Fruit fly (Drosophila melanogaster) whole organism, embryonic: Measurements from ENCODE around the gene CG17625.

Source experiments
- Bdp1 ChIP-seq: fragments of 200-800 bp; sonication (Bioruptor generic); optimal IDR thresholded peaks from 3 replicates; lab custom pipeline; 2016; ENCODE audit warnings: missing biosample characterization, missing genetic modification characterization
- CG11695 ChIP-seq: fragments of 200-800 bp; sonication (Bioruptor generic); IDR thresholded peaks from 3 replicates; pipeline ENCODE4 v1.3.6; 2022; ENCODE audit warnings: missing biosample characterization, missing genetic modification characterization
- CG11723 ChIP-seq: fragments of 200-800 bp; sonication (Bioruptor generic); optimal IDR thresholded peaks from 2 replicates; lab custom pipeline; 2017; ENCODE audit warnings: missing biosample characterization, mild to moderate bottlenecking, missing genetic modification characterization
- CG12071 ChIP-seq: fragments of 200-800 bp; sonication (Bioruptor generic); optimal IDR thresholded peaks from 3 replicates; lab custom pipeline; 2018; ENCODE audit warnings: missing biosample characterization, mild to moderate bottlenecking, missing genetic modification characterization
- CG13775 ChIP-seq: fragments of 200-800 bp; sonication (Bioruptor generic); optimal IDR thresholded peaks from 3 replicates; lab custom pipeline; 2017; ENCODE audit warnings: missing biosample characterization, mild to moderate bottlenecking, missing genetic modification characterization
- CG16815 ChIP-seq: fragments of 200-800 bp; sonication (Bioruptor generic); optimal IDR thresholded peaks from 3 replicates; lab custom pipeline; 2017; ENCODE audit warnings: missing biosample characterization, mild to moderate bottlenecking, missing genetic modification characterization
- CG17359 ChIP-seq: fragments of 200-800 bp; sonication (Bioruptor generic); optimal IDR thresholded peaks from 3 replicates; lab custom pipeline; 2018; ENCODE audit warnings: missing biosample characterization, mild to moderate bottlenecking, missing genetic modification characterization, moderate library complexity
- CG17912 ChIP-seq: fragments of 200-800 bp; sonication (Bioruptor generic); optimal IDR thresholded peaks from 2 replicates; lab custom pipeline; 2018; ENCODE audit warnings: missing biosample characterization, mild to moderate bottlenecking, missing genetic modification characterization
- CG18619 ChIP-seq: fragments of 200-800 bp; sonication (Bioruptor generic); optimal IDR thresholded peaks from 3 replicates; lab custom pipeline; 2017; ENCODE audit warnings: missing biosample characterization, mild to moderate bottlenecking, missing genetic modification characterization
- CG33557 ChIP-seq: fragments of 200-800 bp; sonication (Bioruptor generic); optimal IDR thresholded peaks from 2 replicates; lab custom pipeline; 2019; ENCODE audit warnings: missing biosample characterization, mild to moderate bottlenecking, missing genetic modification characterization, moderate library complexity
- CG3407 ChIP-seq: fragments of 200-800 bp; sonication (Bioruptor generic); optimal IDR thresholded peaks from 2 replicates; lab custom pipeline; 2018; ENCODE audit warnings: missing biosample characterization, mild to moderate bottlenecking, missing genetic modification characterization
- CG3726 ChIP-seq: fragments of 200-800 bp; sonication (Bioruptor generic); IDR thresholded peaks from 3 replicates; pipeline ENCODE4, ENCODE4 v1.3.6; 2022; ENCODE audit warnings: missing biosample characterization, missing genetic modification characterization
- CG4707 ChIP-seq: fragments of 200-800 bp; sonication (Bioruptor generic); optimal IDR thresholded peaks from 2 replicates; lab custom pipeline; 2018; ENCODE audit warnings: missing biosample characterization, mild to moderate bottlenecking, missing genetic modification characterization, moderate library complexity
- CG7786 ChIP-seq: fragments of 200-800 bp; sonication (Bioruptor generic); optimal IDR thresholded peaks from 2 replicates; lab custom pipeline; 2016; ENCODE audit warnings: missing biosample characterization, missing genetic modification characterization
- CG7987 ChIP-seq: fragments of 200-800 bp; sonication (Bioruptor generic); optimal IDR thresholded peaks from 2 replicates; lab custom pipeline; 2018; ENCODE audit warnings: missing biosample characterization, mild to moderate bottlenecking, missing genetic modification characterization, moderate library complexity
- CG8478 ChIP-seq: fragments of >200 bp; optimal IDR thresholded peaks from 2 replicates; lab custom pipeline; 2018
- CG8765 ChIP-seq: fragments of 200-800 bp; sonication (Bioruptor generic); IDR thresholded peaks from 2 replicates; pipeline ENCODE4 v1.3.6; 2022; ENCODE audit warnings: missing biosample characterization, missing genetic modification characterization
- CG8944 ChIP-seq: fragments of 200-800 bp; sonication (Bioruptor generic); optimal IDR thresholded peaks from 3 replicates; lab custom pipeline; 2016; ENCODE audit warnings: missing biosample characterization, missing genetic modification characterization
- CG9727 ChIP-seq: fragments of 200-800 bp; sonication (Bioruptor generic); optimal IDR thresholded peaks from 3 replicates; lab custom pipeline; 2017; ENCODE audit warnings: missing biosample characterization, mild to moderate bottlenecking, missing genetic modification characterization
- CG9797 ChIP-seq: fragments of 200-800 bp; sonication (Bioruptor generic); optimal IDR thresholded peaks from 3 replicates; lab custom pipeline; 2018; ENCODE audit warnings: missing biosample characterization, mild to moderate bottlenecking, missing genetic modification characterization
- Dbx ChIP-seq: fragments of 200-800 bp; sonication (Bioruptor generic); IDR thresholded peaks from 3 replicates; pipeline ENCODE4 v1.3.6; 2022; ENCODE audit warnings: missing biosample characterization, missing genetic modification characterization
- Fer2 ChIP-seq: fragments of 200-800 bp; sonication (Bioruptor generic); optimal IDR thresholded peaks from 2 replicates; lab custom pipeline; 2018; ENCODE audit warnings: missing biosample characterization, mild to moderate bottlenecking, missing genetic modification characterization, moderate library complexity
- HHEX ChIP-seq: fragments of 200-800 bp; sonication (Bioruptor generic); optimal IDR thresholded peaks from 3 replicates; lab custom pipeline; 2017; ENCODE audit warnings: missing biosample characterization, mild to moderate bottlenecking, missing genetic modification characterization, missing genetic modification reagents
- Hey ChIP-seq: fragments of 200-800 bp; sonication (Bioruptor generic); optimal IDR thresholded peaks from 3 replicates; lab custom pipeline; 2018; ENCODE audit warnings: missing biosample characterization, mild to moderate bottlenecking, missing genetic modification characterization
- HmgD ChIP-seq: fragments of 200-800 bp; sonication (Bioruptor generic); optimal IDR thresholded peaks from 3 replicates; lab custom pipeline; 2016; ENCODE audit warnings: missing biosample characterization, missing genetic modification characterization
- Mes4 ChIP-seq: fragments of 200-800 bp; sonication (Bioruptor generic); optimal IDR thresholded peaks from 2 replicates; lab custom pipeline; 2016; ENCODE audit warnings: missing biosample characterization, missing genetic modification characterization
- Nf-YA ChIP-seq: fragments of 200-800 bp; sonication (Bioruptor generic); IDR thresholded peaks from 2 replicates; pipeline ENCODE4 v1.3.6; 2022; ENCODE audit warnings: missing biosample characterization, missing genetic modification characterization
- Ptx1 ChIP-seq: fragments of 200-800 bp; sonication (Bioruptor generic); IDR thresholded peaks from 2 replicates; pipeline ENCODE4 v1.3.6; 2022; ENCODE audit warnings: missing biosample characterization, missing genetic modification characterization
- Sin3A ChIP-seq: fragments of >200 bp; optimal IDR thresholded peaks from 2 replicates; lab custom pipeline; 2018
- Sox102F ChIP-seq: fragments of 200-800 bp; sonication (Bioruptor generic); optimal IDR thresholded peaks from 2 replicates; lab custom pipeline; 2018; ENCODE audit warnings: missing biosample characterization, mild to moderate bottlenecking, missing genetic modification characterization, moderate library complexity
- Xbp1 ChIP-seq: fragments of 200-800 bp; sonication (Bioruptor generic); optimal IDR thresholded peaks from 3 replicates; lab custom pipeline; 2016; ENCODE audit warnings: missing biosample characterization, mild to moderate bottlenecking, missing genetic modification characterization
- aop ChIP-seq: fragments of 200-800 bp; sonication (Bioruptor generic); IDR thresholded peaks from 2 replicates; pipeline ENCODE4 v1.3.6; 2022; ENCODE audit warnings: missing biosample characterization, missing genetic modification characterization
- ara ChIP-seq: fragments of 200-800 bp; sonication (Bioruptor generic); IDR thresholded peaks from 2 replicates; pipeline ENCODE4 v1.3.6; 2022; ENCODE audit warnings: missing biosample characterization, missing genetic modification characterization
- ash1 ChIP-seq: fragments of 200-800 bp; sonication (Bioruptor generic); optimal IDR thresholded peaks from 2 replicates; lab custom pipeline; 2018; ENCODE audit warnings: missing biosample characterization, mild to moderate bottlenecking, missing genetic modification characterization
- bbx ChIP-seq: fragments of 200-800 bp; sonication (Bioruptor generic); IDR thresholded peaks from 2 replicates; pipeline ENCODE4 v1.3.6; 2022; ENCODE audit warnings: missing biosample characterization, missing genetic modification characterization; ENCODE audit not compliant: partially characterized antibody
- chn ChIP-seq: fragments of 200-800 bp; sonication (Bioruptor generic); optimal IDR thresholded peaks from 2 replicates; lab custom pipeline; 2016; ENCODE audit warnings: missing biosample characterization, missing genetic modification characterization
- crp ChIP-seq, 2 experiments: fragments of 200-800 bp; sonication (Bioruptor generic); optimal IDR thresholded peaks; 2 replicates in 1 of 2; 3 replicates in 1 of 2; lab custom pipeline; 2017; ENCODE audit warnings: missing biosample characterization in 2 of 2, missing genetic modification characterization in 2 of 2, mild to moderate bottlenecking in 1 of 2, moderate library complexity in 1 of 2
- cwo ChIP-seq: fragments of 200-800 bp; sonication (Bioruptor generic); optimal IDR thresholded peaks from 3 replicates; lab custom pipeline; 2017; ENCODE audit warnings: missing biosample characterization, missing genetic modification characterization, mild to moderate bottlenecking, moderate library complexity, missing genetic modification reagents
- dpn ChIP-seq, 2 experiments: fragments of 200-800 bp; sonication (Bioruptor generic); optimal IDR thresholded peaks; 3 replicates each; lab custom pipeline; 2016; ENCODE audit warnings: missing biosample characterization in 2 of 2, missing genetic modification characterization in 2 of 2
- emc ChIP-seq: fragments of 200-800 bp; sonication (Bioruptor generic); optimal IDR thresholded peaks from 2 replicates; lab custom pipeline; 2016; ENCODE audit warnings: missing biosample characterization, missing genetic modification characterization
- ewg ChIP-seq: fragments of 200-800 bp; sonication (Bioruptor generic); optimal IDR thresholded peaks from 3 replicates; lab custom pipeline; 2017; ENCODE audit warnings: mild to moderate bottlenecking, missing biosample characterization, missing genetic modification reagents, missing genetic modification characterization
- gt ChIP-seq: fragments of 200-800 bp; sonication (Bioruptor generic); IDR thresholded peaks from 2 replicates; pipeline ENCODE4 v1.3.6; 2022; ENCODE audit warnings: missing biosample characterization, missing genetic modification characterization
- inv ChIP-seq: fragments of 200-800 bp; sonication (Bioruptor generic); IDR thresholded peaks from 2 replicates; pipeline ENCODE4 v1.3.6; 2022; ENCODE audit warnings: missing biosample characterization, missing genetic modification characterization; ENCODE audit not compliant: partially characterized antibody
- klu ChIP-seq: fragments of 200-800 bp; sonication (Bioruptor generic); IDR thresholded peaks from 2 replicates; pipeline ENCODE4 v1.3.6; 2022; ENCODE audit warnings: missing biosample characterization, missing genetic modification characterization
- knrl ChIP-seq: fragments of 200-800 bp; sonication (Bioruptor generic); IDR thresholded peaks from 3 replicates; pipeline ENCODE4 v1.3.6; 2022; ENCODE audit warnings: missing biosample characterization, missing genetic modification characterization; ENCODE audit not compliant: partially characterized antibody
- mirr ChIP-seq: fragments of 200-800 bp; sonication (Bioruptor generic); optimal IDR thresholded peaks from 3 replicates; lab custom pipeline; 2018; ENCODE audit warnings: missing biosample characterization, mild to moderate bottlenecking, missing genetic modification characterization
- shn ChIP-seq: fragments of 200-800 bp; sonication (Bioruptor generic); optimal IDR thresholded peaks from 3 replicates; lab custom pipeline; 2016; ENCODE audit warnings: missing biosample characterization, missing genetic modification characterization
- tna ChIP-seq: fragments of 200-800 bp; sonication (Bioruptor generic); IDR thresholded peaks from 2 replicates; pipeline ENCODE4 v1.3.6; 2022; ENCODE audit warnings: missing biosample characterization, missing genetic modification characterization; ENCODE audit not compliant: partially characterized antibody
- trem ChIP-seq: fragments of 200-800 bp; optimal IDR thresholded peaks from 3 replicates; lab custom pipeline; 2019; ENCODE audit warnings: missing biosample characterization, mild to moderate bottlenecking, missing genetic modification characterization, moderate library complexity
- tup ChIP-seq: fragments of 200-800 bp; sonication (Bioruptor generic); optimal IDR thresholded peaks from 2 replicates; lab custom pipeline; 2016; ENCODE audit warnings: missing biosample characterization, mild to moderate bottlenecking, missing genetic modification characterization, moderate library complexity
- yki ChIP-seq: fragments of >200 bp; optimal IDR thresholded peaks from 3 replicates; lab custom pipeline; 2018

CG17625 gene

DNA sequence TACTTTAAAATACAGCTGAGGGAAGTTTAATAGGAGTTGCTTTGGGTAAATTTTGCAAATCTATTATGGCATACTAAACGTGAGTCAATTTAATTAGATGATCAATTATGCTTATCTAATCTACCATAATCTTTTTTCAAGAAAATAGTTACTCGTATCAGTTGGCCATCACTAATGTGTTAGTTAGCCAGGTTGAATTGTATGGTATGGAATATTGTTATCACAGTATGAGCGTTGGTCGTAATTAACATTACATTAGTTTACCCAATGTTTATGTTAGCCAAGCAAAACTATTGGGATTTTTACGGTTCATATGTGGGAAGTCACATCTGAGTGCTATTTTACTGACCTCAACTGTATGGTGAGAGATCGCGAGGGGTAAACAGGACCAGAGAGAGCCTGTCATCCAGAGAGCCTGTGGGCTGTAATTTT lies 13.1 kb upstream of the CG17625 start (continued):
- TF ChIP-seq Bdp1 (GFP tag; lab: Kevin White, UChicago) (peak; percentile 68), Hey (tag; lab: Kevin White, UChicago) (no peak), crp (GFP tag; optimal IDR thresholded peaks at IDR 0.05; lab: Kevin White, UChicago) (peak in 1 of 2 experiments; percentile 20), Mes4 (GFP tag; lab: Kevin White, UChicago) (peak; percentile 71), Xbp1 (peak; percentile 53), CG17912 (GFP tag; lab: Kevin White, UChicago) (no peak), HmgD (no peak), klu (0 out of 2 replicates have a peak, but pooled peaks have one; percentile 40), Ptx1 (GFP tag; lab: Robert Waterston, UW) (peak; percentile 64), CG11695 (GFP tag; lab: Robert Waterston, UW) (peak; percentile 62; the same call in 2 of the 3 replicates), CG3407 (GFP tag; lab: Kevin White, UChicago) (peak; percentile 69), CG11723 (GFP tag; lab: Kevin White, UChicago) (peak; percentile 5), CG9797 (no peak), CG17359 (tag; lab: Kevin White, UChicago) (peak; percentile 33), Sin3A (no peak), CG8944 (GFP tag; lab: Kevin White, UChicago) (peak; percentile 68), tup (GFP tag; lab: Kevin White, UChicago) (no peak), CG7987 (GFP tag; lab: Kevin White, UChicago) (no peak), bbx (no peak), CG3726 (no peak), aop (GFP tag; lab: Robert Waterston, UW) (no peak), yki (peak; percentile 87), shn (GFP tag; lab: Kevin White, UChicago) (peak; percentile 78), CG18619 (GFP tag; lab: Kevin White, UChicago) (peak; percentile 51), CG7786 (peak; percentile 80), CG16815 (GFP tag; lab: Kevin White, UChicago) (peak; percentile 92), knrl (GFP tag; lab: Robert Waterston, UW) (no peak), emc (GFP tag; lab: Kevin White, UChicago) (no peak), Dbx (GFP tag; lab: Robert Waterston, UW) (no peak), tna (GFP tag; lab: Robert Waterston, UW) (no peak), cwo (GFP tag; lab: Kevin White, UChicago) (peak; percentile 55), Nf-YA (GFP tag; lab: Robert Waterston, UW) (no peak), trem (tag; lab: Kevin White, UChicago) (peak; percentile 85), CG33557 (peak; percentile 93), ash1 (no peak), CG12071 (GFP tag; lab: Kevin White, UChicago) (no peak), ewg (GFP tag; lab: Kevin White, UChicago) (peak; percentile 44), mirr (GFP tag; lab: Kevin White, UChicago) (no peak), CG8478 (lab: Kevin White, UChicago) (no peak), chn (peak; percentile 84), CG8765 (GFP tag; lab: Robert Waterston, UW) (peak; percentile 72), HHEX (peak; percentile 57), CG9727 (GFP tag; lab: Kevin White, UChicago) (peak; percentile 95), ara (0 out of 2 replicates have a peak, but pooled peaks have one; percentile 23), CG13775 (peak; percentile 88), Sox102F (GFP tag; lab: Kevin White, UChicago) (peak; percentile 44), dpn (GFP tag; optimal IDR thresholded peaks at IDR 0.05; lab: Kevin White, UChicago) (peak; percentile 64 to 72), Fer2 (no peak), inv (GFP tag; lab: Robert Waterston, UW) (no peak), gt (GFP tag; lab: Robert Waterston, UW) (no peak), CG4707 (GFP tag; lab: Kevin White, UChicago) (peak; percentile 4)
